Worm (Caenorhabditis elegans) whole organism, L4 larva: ENCODE results near the gene sipa-1.

Source experiments
- mdl-1 ChIP-seq, 2 experiments: fragments of 150-350 bp in 1 of 2; sonication (generic microtip) in 1 of 2; optimal IDR thresholded peaks; 2 replicates each; lab custom pipeline; 2014 to 2017; ENCODE audit warnings: missing biosample characterization in 2 of 2, missing genetic modification characterization in 2 of 2
- pha-4 ChIP-seq, 2 experiments: fragments of 150-350 bp in 1 of 2; fragments of 200-800 bp in 1 of 2; sonication (Bioruptor generic) in 1 of 2; IDR thresholded peaks in 1 of 2; optimal IDR thresholded peaks in 1 of 2; 2 replicates each; pipeline versions ENCODE4 v1.3.6 to Lab custom; 2014 to 2022; ENCODE audit warnings: missing genetic modification characterization in 2 of 2, missing genetic modification reagents in 2 of 2, missing biosample characterization in 1 of 2, missing compliant biosample characterization in 1 of 2
- unc-39 ChIP-seq: sonication (generic microtip); optimal IDR thresholded peaks from 2 replicates; lab custom pipeline; 2017; ENCODE audit warnings: missing biosample characterization, missing genetic modification characterization
- unc-62 ChIP-seq, 3 experiments: fragments of 150-350 bp in 1 of 3; sonication (generic microtip); optimal IDR thresholded peaks in 2 of 3; peaks in 1 of 3; 1 replicate in 1 of 3; 2 replicates in 2 of 3; lab custom pipeline; 2014 to 2017; ENCODE audit warnings: missing biosample characterization in 3 of 3, missing genetic modification characterization in 3 of 3, missing genetic modification reagents in 3 of 3, missing genotype in 1 of 3

- TF ChIP-seq pha-4 (GFP tag; IDR thresholded peaks at IDR 0.05; lab: Robert Waterston, UW) (no peak), pha-4 (tag; optimal IDR thresholded peaks at IDR 0.05; lab: Kevin White, UChicago) (no peak), unc-39 (tag; lab: Kevin White, UChicago) (no peak), mdl-1 (tag; optimal IDR thresholded peaks at IDR 0.05; lab: Kevin White, UChicago) (peak in 1 of 2 experiments; percentile 20), unc-62 (GFP tag; optimal IDR thresholded peaks at IDR 0.05 in 1 of 2; lab: Kevin White, UChicago) (no peak), unc-62 (tag; optimal IDR thresholded peaks at IDR 0.05; lab: Kevin White, UChicago) (no peak)
Measured at ce11 chrV:11648435-11648834, 11.3 kb upstream of the sipa-1 start.
